Worm (Caenorhabditis elegans) whole organism, L4 larva: ENCODE measurements around the gene mig-39.

Experiments
- D1046.2 ChIP-seq: fragments of 200-800 bp; sonication (Bioruptor generic); IDR thresholded peaks from 2 replicates; pipeline ENCODE4 v1.3.6; 2022; ENCODE audit warnings: missing genetic modification characterization, missing compliant biosample characterization
- F10B5.3 ChIP-seq: sonication (generic microtip); optimal IDR thresholded peaks from 2 replicates; lab custom pipeline; 2016; ENCODE audit warnings: mild to moderate bottlenecking, missing genetic modification characterization, missing compliant biosample characterization
- F26F4.8 ChIP-seq: fragments of 200-800 bp; sonication (Bioruptor generic); conservative IDR thresholded peaks from 2 replicates; pipeline ENCODE4 v1.3.6; 2022; ENCODE audit warnings: missing genetic modification characterization, missing compliant biosample characterization
- F44E2.7 ChIP-seq: fragments of 200-800 bp; sonication (Bioruptor generic); IDR thresholded peaks from 2 replicates; pipeline ENCODE4 v2.1.2; 2022; ENCODE audit warnings: missing genetic modification characterization, missing compliant biosample characterization
- T26A8.4 ChIP-seq: fragments of 200-800 bp; sonication (Bioruptor generic); IDR thresholded peaks from 2 replicates; pipeline ENCODE4 v1.3.6; 2022; ENCODE audit warnings: missing genetic modification characterization, missing compliant biosample characterization
- Y5F2A.4 ChIP-seq: fragments of 200-800 bp; sonication (Bioruptor generic); optimal IDR thresholded peaks from 2 replicates; lab custom pipeline; 2018; ENCODE audit warnings: mild to moderate bottlenecking, missing genetic modification characterization, missing compliant biosample characterization
- ZK546.5 ChIP-seq, 2 experiments: sonication (generic microtip); optimal IDR thresholded peaks; 2 replicates each; lab custom pipeline; 2017; ENCODE audit warnings: missing biosample characterization in 2 of 2, missing genetic modification characterization in 2 of 2
- aha-1 ChIP-seq: fragments of 150-350 bp; peaks from one replicate; lab custom pipeline; 2014; ENCODE audit warnings: missing biosample characterization, missing genetic modification characterization
- aly-2 ChIP-seq: sonication (generic microtip); optimal IDR thresholded peaks from 2 replicates; lab custom pipeline; 2018; ENCODE audit warnings: missing biosample characterization, missing genetic modification characterization
- arid-1 ChIP-seq: fragments of 200-800 bp; sonication (Bioruptor generic); conservative IDR thresholded peaks from 2 replicates; pipeline ENCODE4 v1.3.6; 2022; ENCODE audit warnings: missing genetic modification reagents, missing genetic modification characterization, missing compliant biosample characterization
- ceh-20 ChIP-seq: fragments of 200-800 bp; sonication (Bioruptor generic); IDR thresholded peaks from 2 replicates; pipeline ENCODE4 v1.3.6; 2022; ENCODE audit warnings: missing genetic modification reagents, missing genetic modification characterization, missing compliant biosample characterization
- ceh-28 ChIP-seq: fragments of 150-350 bp; optimal IDR thresholded peaks from 2 replicates; lab custom pipeline; 2014; ENCODE audit warnings: missing biosample characterization, missing genetic modification reagents, missing genetic modification characterization
- ceh-82 ChIP-seq: sonication (generic microtip); optimal IDR thresholded peaks from 2 replicates; lab custom pipeline; 2017; ENCODE audit warnings: missing biosample characterization, missing genetic modification characterization
- daf-19 ChIP-seq: fragments of 200-800 bp; sonication (Bioruptor generic); conservative IDR thresholded peaks from 2 replicates; pipeline ENCODE4 v1.3.6; 2022; ENCODE audit warnings: missing genetic modification characterization, missing compliant biosample characterization
- dmd-8 ChIP-seq: fragments of 200-800 bp; sonication (Bioruptor generic); IDR thresholded peaks from 2 replicates; pipeline ENCODE4 v1.3.6; 2022; ENCODE audit warnings: missing genetic modification characterization, missing compliant biosample characterization
- dmd-9 ChIP-seq: fragments of 200-800 bp; sonication (Bioruptor generic); IDR thresholded peaks from 2 replicates; pipeline ENCODE4 v1.3.6; 2022; ENCODE audit warnings: missing genetic modification reagents, missing genetic modification characterization, missing compliant biosample characterization
- dpl-1 ChIP-seq: fragments of 150-350 bp; optimal IDR thresholded peaks from 2 replicates; lab custom pipeline; 2014; ENCODE audit warnings: missing biosample characterization, missing genetic modification reagents, missing genetic modification characterization
- duxl-1 ChIP-seq: sonication (generic microtip); optimal IDR thresholded peaks from 2 replicates; lab custom pipeline; 2016; ENCODE audit warnings: mild to moderate bottlenecking, missing genetic modification characterization, moderate library complexity, missing compliant biosample characterization; ENCODE audit not compliant: poor library complexity
- egl-27 ChIP-seq: sonication (generic microtip); optimal IDR thresholded peaks from 3 replicates; lab custom pipeline; 2017; ENCODE audit warnings: missing biosample characterization, missing genetic modification reagents, missing genetic modification characterization
- hlh-11 ChIP-seq: fragments of 200-800 bp; sonication (Bioruptor generic); optimal IDR thresholded peaks from 2 replicates; lab custom pipeline; 2018; ENCODE audit warnings: mild to moderate bottlenecking, missing genetic modification characterization, missing compliant biosample characterization
- hlh-30 ChIP-seq: sonication (generic microtip); optimal IDR thresholded peaks from 2 replicates; lab custom pipeline; 2017; ENCODE audit warnings: antibody characterized with exemption, mild to moderate bottlenecking, missing genetic modification characterization, missing compliant biosample characterization; ENCODE audit not compliant: insufficient read depth
- lim-7 ChIP-seq: fragments of 200-800 bp; sonication (Bioruptor generic); IDR thresholded peaks from 2 replicates; pipeline ENCODE4 v1.3.6; 2022; ENCODE audit warnings: missing genetic modification characterization, missing compliant biosample characterization
- lin-13 ChIP-seq: fragments of 150-350 bp; optimal IDR thresholded peaks from 2 replicates; lab custom pipeline; 2014; ENCODE audit warnings: missing biosample characterization, missing genetic modification reagents, missing genetic modification characterization
- lin-38 ChIP-seq: fragments of 200-800 bp; sonication (Bioruptor generic); IDR thresholded peaks from 2 replicates; pipeline ENCODE4 v1.3.6; 2022; ENCODE audit warnings: missing genetic modification reagents, missing genetic modification characterization, missing compliant biosample characterization
- lsy-2 ChIP-seq, 2 experiments: fragments of 150-350 bp in 1 of 2; sonication (generic microtip) in 1 of 2; optimal IDR thresholded peaks; 2 replicates each; lab custom pipeline; 2014 to 2017; ENCODE audit warnings: missing biosample characterization in 2 of 2, missing genetic modification characterization in 2 of 2
- madf-9 ChIP-seq: fragments of 200-800 bp; sonication (Bioruptor generic); conservative IDR thresholded peaks from 2 replicates; pipeline ENCODE4 v1.3.6; 2022; ENCODE audit warnings: missing genetic modification reagents, missing genetic modification characterization, missing compliant biosample characterization
- mdt-29 ChIP-seq: fragments of 200-800 bp; sonication (Bioruptor generic); IDR thresholded peaks from 2 replicates; pipeline ENCODE4 v1.3.6; 2022; ENCODE audit warnings: missing genetic modification reagents, missing genetic modification characterization, missing compliant biosample characterization
- mep-1 ChIP-seq: fragments of 150-350 bp; sonication (generic microtip); optimal IDR thresholded peaks from 3 replicates; lab custom pipeline; 2014; ENCODE audit warnings: missing biosample characterization, missing genetic modification characterization
- mes-2 ChIP-seq: sonication (generic microtip); optimal IDR thresholded peaks from 2 replicates; lab custom pipeline; 2016; ENCODE audit warnings: missing genotype, mild to moderate bottlenecking, missing genetic modification characterization, missing compliant biosample characterization; ENCODE audit not compliant: poor library complexity, severe bottlenecking
- mxl-3 ChIP-seq: fragments of 200-800 bp; sonication (Bioruptor generic); optimal IDR thresholded peaks from 2 replicates; lab custom pipeline; 2018; ENCODE audit warnings: mild to moderate bottlenecking, missing genetic modification characterization, missing compliant biosample characterization
- nhr-10 ChIP-seq: fragments of 150-350 bp; optimal IDR thresholded peaks from 2 replicates; lab custom pipeline; 2014; ENCODE audit warnings: missing biosample characterization, missing genetic modification characterization
- nhr-11 ChIP-seq: fragments of 150-350 bp; optimal IDR thresholded peaks from 2 replicates; lab custom pipeline; 2014; ENCODE audit warnings: missing biosample characterization, missing genetic modification characterization
- nhr-25 ChIP-seq: sonication (generic microtip); optimal IDR thresholded peaks from 2 replicates; lab custom pipeline; 2017; ENCODE audit warnings: missing genetic modification characterization, mild to moderate bottlenecking, missing compliant biosample characterization, antibody characterized with exemption, moderate library complexity, borderline replicate concordance; ENCODE audit not compliant: insufficient read depth
- nhr-28 ChIP-seq: fragments of 150-350 bp; optimal IDR thresholded peaks from 2 replicates; lab custom pipeline; 2014; ENCODE audit warnings: missing biosample characterization, missing genetic modification characterization
- nhr-41 ChIP-seq: fragments of 200-800 bp; sonication (Bioruptor generic); IDR thresholded peaks from 2 replicates; pipeline ENCODE4 v1.3.6; 2022; ENCODE audit warnings: missing genetic modification reagents, missing genetic modification characterization, missing compliant biosample characterization
- nhr-6 ChIP-seq: fragments of 150-350 bp; optimal IDR thresholded peaks from 2 replicates; lab custom pipeline; 2014; ENCODE audit warnings: missing biosample characterization, missing genetic modification characterization
- nhr-76 ChIP-seq: fragments of 150-350 bp; optimal IDR thresholded peaks from 2 replicates; lab custom pipeline; 2014; ENCODE audit warnings: missing biosample characterization, missing genetic modification characterization
- nhr-77 ChIP-seq: fragments of 150-350 bp; optimal IDR thresholded peaks from 2 replicates; lab custom pipeline; 2014; ENCODE audit warnings: missing biosample characterization, missing genetic modification characterization
- php-3 ChIP-seq: fragments of 200-800 bp; sonication (Bioruptor generic); IDR thresholded peaks from 2 replicates; pipeline ENCODE4 v1.3.6; 2022; ENCODE audit warnings: missing genetic modification reagents, missing genetic modification characterization, missing compliant biosample characterization
- pqm-1 ChIP-seq: sonication (generic microtip); optimal IDR thresholded peaks from 2 replicates; lab custom pipeline; 2017; ENCODE audit warnings: missing biosample characterization, missing genetic modification characterization
- snpc-1.2 ChIP-seq: fragments of 200-800 bp; sonication (Bioruptor generic); IDR thresholded peaks from 2 replicates; pipeline ENCODE4 v1.3.6; 2022; ENCODE audit warnings: missing genetic modification reagents, missing genetic modification characterization, missing compliant biosample characterization
- spr-1 ChIP-seq: sonication (generic microtip); optimal IDR thresholded peaks from 2 replicates; lab custom pipeline; 2016; ENCODE audit warnings: mild to moderate bottlenecking, missing genetic modification characterization, missing compliant biosample characterization
- spr-3 ChIP-seq: fragments of 200-800 bp; sonication (Bioruptor generic); optimal IDR thresholded peaks from 2 replicates; lab custom pipeline; 2018; ENCODE audit warnings: mild to moderate bottlenecking, missing genetic modification characterization, missing compliant biosample characterization
- tra-1 ChIP-seq: fragments of 200-800 bp; sonication (Bioruptor generic); IDR thresholded peaks from 2 replicates; pipeline ENCODE4 v1.3.6; 2022; ENCODE audit warnings: missing genetic modification reagents, missing genetic modification characterization, missing compliant biosample characterization
- unc-130 ChIP-seq: sonication (generic microtip); optimal IDR thresholded peaks from 2 replicates; lab custom pipeline; 2016; ENCODE audit warnings: missing genetic modification reagents, missing genetic modification characterization, missing compliant biosample characterization
- zag-1 ChIP-seq: fragments of 150-350 bp; optimal IDR thresholded peaks from 2 replicates; lab custom pipeline; 2014; ENCODE audit warnings: missing biosample characterization, missing genetic modification characterization
- zfp-2 ChIP-seq: sonication (generic microtip); optimal IDR thresholded peaks from 2 replicates; lab custom pipeline; 2016; ENCODE audit warnings: mild to moderate bottlenecking, missing genetic modification characterization, missing compliant biosample characterization
- zfp-3 ChIP-seq: fragments of 200-800 bp; sonication (Bioruptor generic); conservative IDR thresholded peaks from 2 replicates; pipeline ENCODE4 v1.3.6; 2022; ENCODE audit warnings: missing genetic modification reagents, missing genetic modification characterization, missing compliant biosample characterization
- zip-11 ChIP-seq: fragments of 200-800 bp; sonication (Bioruptor generic); IDR thresholded peaks from 2 replicates; pipeline ENCODE4 v1.3.6; 2022; ENCODE audit warnings: missing genetic modification characterization, missing compliant biosample characterization
- zip-2 ChIP-seq: fragments of 150-350 bp; optimal IDR thresholded peaks from 2 replicates; lab custom pipeline; 2014; ENCODE audit warnings: missing biosample characterization, missing genetic modification characterization
- ztf-11 ChIP-seq: fragments of 150-350 bp; optimal IDR thresholded peaks from 2 replicates; lab custom pipeline; 2014; ENCODE audit warnings: missing biosample characterization, missing genetic modification characterization
- ztf-7 ChIP-seq: fragments of 150-350 bp; optimal IDR thresholded peaks from 2 replicates; lab custom pipeline; 2014; ENCODE audit warnings: missing biosample characterization, missing genetic modification characterization

mig-39 gene

DNA sequence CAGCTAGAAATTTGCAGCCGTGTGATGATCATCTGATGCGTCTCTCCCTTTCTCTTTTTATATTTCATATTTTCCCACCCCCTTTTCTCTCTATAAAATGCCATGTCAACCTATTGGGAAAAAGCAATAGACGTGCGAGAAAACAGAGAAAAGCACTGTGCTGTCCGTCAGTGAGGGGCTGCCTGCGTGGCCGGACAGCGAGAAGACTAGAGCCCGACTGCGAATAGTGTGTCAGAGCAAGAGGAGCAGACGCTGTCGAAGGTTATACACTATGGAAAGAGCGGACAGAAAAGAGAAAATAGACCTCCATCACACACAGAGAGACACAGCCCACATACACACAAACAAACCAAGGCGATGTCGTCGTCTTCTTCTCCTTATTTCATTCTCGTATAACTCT, 41.8 kb upstream of the mig-39 start (continued):
- TF ChIP-seq F10B5.3 (no peak), nhr-10 (no peak), mdt-29 (0 out of 2 replicates have a peak, but pooled peaks have one; percentile 42), daf-19 (GFP tag; lab: Robert Waterston, UW) (no peak), php-3 (GFP tag; lab: Robert Waterston, UW) (0 out of 2 replicates have a peak, but pooled peaks have one; percentile 6), nhr-11 (tag; lab: Kevin White, UChicago) (no peak), D1046.2 (no peak), dpl-1 (peak; percentile 27), nhr-41 (GFP tag; lab: Robert Waterston, UW) (0 out of 2 replicates have a peak, but pooled peaks have one; percentile 37), aly-2 (tag; lab: Kevin White, UChicago) (no peak), lim-7 (GFP tag; lab: Robert Waterston, UW) (peak; percentile 49; the same call in 1 of the 2 replicates), nhr-28 (tag; lab: Kevin White, UChicago) (peak; percentile 87), tra-1 (GFP tag; lab: Robert Waterston, UW) (no peak), dmd-8 (GFP tag; lab: Robert Waterston, UW) (no peak), egl-27 (tag; lab: Kevin White, UChicago) (no peak), hlh-11 (tag; lab: Kevin White, UChicago) (peak; percentile 89), nhr-77 (tag; lab: Kevin White, UChicago) (peak; percentile 61), lin-38 (GFP tag; lab: Robert Waterston, UW) (peak; percentile 38; the same call in 1 of the 2 replicates), madf-9 (GFP tag; lab: Robert Waterston, UW) (no peak), mes-2 (tag; lab: Kevin White, UChicago) (peak; percentile 79), zfp-3 (GFP tag; lab: Robert Waterston, UW) (no peak), ztf-11 (tag; lab: Kevin White, UChicago) (no peak), ztf-7 (tag; lab: Kevin White, UChicago) (no peak), aha-1 (tag; lab: Kevin White, UChicago) (peak; percentile 97), spr-3 (no peak), arid-1 (peak; percentile 38; the same call in 1 of the 2 replicates), mep-1 (peak; percentile 77), snpc-1.2 (GFP tag; lab: Robert Waterston, UW) (no peak), zip-2 (tag; lab: Kevin White, UChicago) (no peak), zfp-2 (tag; lab: Kevin White, UChicago) (no peak), pqm-1 (tag; lab: Kevin White, UChicago) (peak; percentile 40), nhr-76 (tag; lab: Kevin White, UChicago) (no peak), F44E2.7 (GFP tag; lab: Robert Waterston, UW) (no peak), ceh-28 (no peak), unc-130 (GFP tag; lab: Kevin White, UChicago) (no peak), duxl-1 (tag; lab: Kevin White, UChicago) (peak; percentile 74), zip-11 (GFP tag; lab: Robert Waterston, UW) (no peak), F26F4.8 (no peak), ceh-20 (GFP tag; lab: Robert Waterston, UW) (0 out of 2 replicates have a peak, but pooled peaks have one; percentile 9), T26A8.4 (GFP tag; lab: Robert Waterston, UW) (peak; percentile 64), lin-13 (no peak), zag-1 (no peak), mxl-3 (GFP tag; lab: Kevin White, UChicago) (peak; percentile 69), hlh-30 (peak; percentile 81), spr-1 (tag; lab: Kevin White, UChicago) (peak; percentile 61), ceh-82 (tag; lab: Kevin White, UChicago) (no peak), nhr-6 (tag; lab: Kevin White, UChicago) (peak; percentile 40), ZK546.5 (tag; optimal IDR thresholded peaks at IDR 0.05; lab: Kevin White, UChicago) (no peak), lsy-2 (tag; optimal IDR thresholded peaks at IDR 0.05; lab: Kevin White, UChicago) (peak; percentile 64 to 81), dmd-9 (GFP tag; lab: Robert Waterston, UW) (no peak), nhr-25 (tag; lab: Kevin White, UChicago) (no peak), Y5F2A.4 (GFP tag; lab: Kevin White, UChicago) (no peak)
